Worm (Caenorhabditis elegans) whole organism, young adult: ENCODE data around the gene rbm-42.

Source experiments
- B0035.1 ChIP-seq: sonication (generic microtip); optimal IDR thresholded peaks from 2 replicates; lab custom pipeline; 2016; ENCODE audit warnings: missing genetic modification characterization, mild to moderate bottlenecking, missing compliant biosample characterization, missing genotype, missing genetic modification reagents
- C06A6.2 ChIP-seq: fragments of 200-800 bp; sonication (Bioruptor generic); conservative IDR thresholded peaks from 2 replicates; pipeline ENCODE4 v1.3.6; 2022; ENCODE audit warnings: missing genetic modification characterization, missing compliant biosample characterization
- F23B12.7 ChIP-seq: sonication (generic microtip); optimal IDR thresholded peaks from 2 replicates; lab custom pipeline; 2017; ENCODE audit warnings: missing genetic modification characterization, mild to moderate bottlenecking, missing compliant biosample characterization, antibody characterized with exemption, moderate library complexity; ENCODE audit not compliant: insufficient read depth
- F57A8.1 ChIP-seq: fragments of 200-800 bp; sonication (Bioruptor generic); optimal IDR thresholded peaks from 2 replicates; lab custom pipeline; 2018; ENCODE audit warnings: mild to moderate bottlenecking, missing genetic modification characterization, moderate library complexity, missing compliant biosample characterization
- T07F8.4 ChIP-seq: sonication (generic microtip); optimal IDR thresholded peaks from 2 replicates; lab custom pipeline; 2016; ENCODE audit warnings: mild to moderate bottlenecking, missing genetic modification characterization, moderate library complexity, missing compliant biosample characterization
- Y53F4B.3 ChIP-seq: fragments of 200-800 bp; sonication (Bioruptor generic); IDR thresholded peaks from 2 replicates; pipeline ENCODE4 v1.3.6; 2022; ENCODE audit warnings: missing genetic modification reagents, missing genetic modification characterization, missing compliant biosample characterization
- Y53G8AR.9 ChIP-seq: fragments of 200-800 bp; sonication (Bioruptor generic); conservative IDR thresholded peaks from 2 replicates; pipeline ENCODE4 v1.3.6; 2022; ENCODE audit warnings: missing genetic modification reagents, missing genetic modification characterization, missing compliant biosample characterization
- Y79H2A.3 ChIP-seq: fragments of 200-800 bp; sonication (Bioruptor generic); conservative IDR thresholded peaks from 2 replicates; pipeline ENCODE4 v1.3.6; 2022; ENCODE audit warnings: missing genetic modification reagents, missing genetic modification characterization, missing compliant biosample characterization
- Y95B8A.8 ChIP-seq: fragments of 200-800 bp; sonication (Bioruptor generic); IDR thresholded peaks from 2 replicates; pipeline ENCODE4 v1.3.6; 2022; ENCODE audit warnings: missing genetic modification reagents, missing genetic modification characterization, missing compliant biosample characterization
- akir-1 ChIP-seq: fragments of 200-800 bp; sonication (Bioruptor generic); optimal IDR thresholded peaks from 2 replicates; lab custom pipeline; 2018; ENCODE audit warnings: mild to moderate bottlenecking, missing genetic modification characterization, moderate library complexity, missing compliant biosample characterization
- ama-1 ChIP-seq, 3 experiments: fragments of 150-350 bp in 1 of 3; sonication (generic microtip) in 2 of 3; optimal IDR thresholded peaks; 2 replicates each; lab custom pipeline; 2014 to 2018; ENCODE audit warnings: missing biosample characterization in 2 of 3, missing genetic modification characterization in 2 of 3, missing genetic modification reagents in 2 of 3
- aptf-2 ChIP-seq: fragments of 200-800 bp; sonication (Bioruptor generic); conservative IDR thresholded peaks from 2 replicates; pipeline ENCODE4 v1.3.6; 2022; ENCODE audit warnings: missing genetic modification reagents, missing genetic modification characterization, missing compliant biosample characterization
- cebp-1 ChIP-seq, 2 experiments: fragments of 200-800 bp in 1 of 2; sonication (Bioruptor generic) in 1 of 2; sonication (generic microtip) in 1 of 2; IDR thresholded peaks in 1 of 2; optimal IDR thresholded peaks in 1 of 2; 2 replicates each; pipeline versions ENCODE4 v1.3.6 to Lab custom; 2017 to 2022; ENCODE audit warnings: missing compliant biosample characterization in 2 of 2, missing genetic modification characterization in 2 of 2, mild to moderate bottlenecking in 1 of 2, missing genetic modification reagents in 1 of 2, moderate library complexity in 1 of 2
- ceh-100 ChIP-seq: fragments of 200-800 bp; sonication (Bioruptor generic); IDR thresholded peaks from 2 replicates; pipeline ENCODE4 v1.3.6; 2022; ENCODE audit warnings: missing genetic modification reagents, missing genetic modification characterization, missing compliant biosample characterization
- ceh-58 ChIP-seq: fragments of 200-800 bp; sonication (Bioruptor generic); IDR thresholded peaks from 2 replicates; pipeline ENCODE4 v1.3.6; 2022; ENCODE audit warnings: missing genetic modification characterization, missing compliant biosample characterization
- ceh-91 ChIP-seq: fragments of 200-800 bp; sonication (Bioruptor generic); IDR thresholded peaks from 2 replicates; pipeline ENCODE4 v1.3.6; 2022; ENCODE audit warnings: missing genetic modification reagents, missing genetic modification characterization, missing compliant biosample characterization
- dox-1 ChIP-seq: fragments of 200-800 bp; sonication (Bioruptor generic); IDR thresholded peaks from 2 replicates; pipeline ENCODE4 v1.3.6; 2022; ENCODE audit warnings: missing genetic modification reagents, missing genetic modification characterization, missing compliant biosample characterization
- dpff-1 ChIP-seq: sonication (generic microtip); optimal IDR thresholded peaks from 2 replicates; lab custom pipeline; 2017; ENCODE audit warnings: mild to moderate bottlenecking, missing genetic modification characterization, missing compliant biosample characterization
- egl-18 ChIP-seq: fragments of 200-800 bp; sonication (Bioruptor generic); IDR thresholded peaks from 2 replicates; pipeline ENCODE4 v1.3.6; 2022; ENCODE audit warnings: missing genetic modification reagents, missing genetic modification characterization, missing compliant biosample characterization
- egrh-3 ChIP-seq: fragments of 200-800 bp; sonication (Bioruptor generic); IDR thresholded peaks from 2 replicates; pipeline ENCODE4 v1.3.6; 2022; ENCODE audit warnings: missing genetic modification reagents, missing genetic modification characterization, missing compliant biosample characterization
- fkh-3 ChIP-seq: sonication (generic microtip); optimal IDR thresholded peaks from 2 replicates; lab custom pipeline; 2016; ENCODE audit warnings: mild to moderate bottlenecking, missing genetic modification characterization, missing compliant biosample characterization
- gei-17 ChIP-seq: fragments of 200-800 bp; sonication (Bioruptor generic); optimal IDR thresholded peaks from 2 replicates; lab custom pipeline; 2018; ENCODE audit warnings: mild to moderate bottlenecking, missing genetic modification characterization, missing compliant biosample characterization
- him-1 ChIP-seq: sonication (generic microtip); optimal IDR thresholded peaks from 2 replicates; lab custom pipeline; 2016; ENCODE audit warnings: missing genotype, missing genetic modification reagents, missing genetic modification characterization, missing compliant biosample characterization
- hmg-1.2 ChIP-seq: fragments of 200-800 bp; sonication (Bioruptor generic); IDR thresholded peaks from 2 replicates; pipeline ENCODE4 v1.3.6; 2022; ENCODE audit warnings: missing genetic modification reagents, missing genetic modification characterization, missing compliant biosample characterization
- hrde-1 ChIP-seq: sonication (generic microtip); optimal IDR thresholded peaks from 2 replicates; lab custom pipeline; 2016; ENCODE audit warnings: missing genetic modification characterization, mild to moderate bottlenecking, missing compliant biosample characterization, moderate library complexity, missing genotype, missing genetic modification reagents, borderline replicate concordance
- hsf-1 ChIP-seq: fragments of 200-800 bp; sonication (Bioruptor generic); IDR thresholded peaks from 2 replicates; pipeline ENCODE4 v1.3.6; 2022; ENCODE audit warnings: missing genetic modification reagents, missing genetic modification characterization, missing compliant biosample characterization
- lin-35 ChIP-seq, 3 experiments: fragments of 150-350 bp in 2 of 3; sonication (generic microtip) in 1 of 3; optimal IDR thresholded peaks; 2 replicates each; lab custom pipeline; 2014 to 2018; ENCODE audit warnings: missing biosample characterization in 3 of 3, missing genetic modification characterization in 3 of 3, missing genetic modification reagents in 3 of 3
- lir-1 ChIP-seq: fragments of 200-800 bp; sonication (Bioruptor generic); conservative IDR thresholded peaks from 2 replicates; pipeline ENCODE4 v1.3.6; 2022; ENCODE audit warnings: missing genetic modification reagents, missing genetic modification characterization, missing compliant biosample characterization
- madf-3 ChIP-seq: fragments of 200-800 bp; sonication (Bioruptor generic); IDR thresholded peaks from 2 replicates; pipeline ENCODE4 v1.3.6; 2022; ENCODE audit warnings: missing genetic modification reagents, missing genetic modification characterization, missing compliant biosample characterization
- madf-6 ChIP-seq: fragments of 200-800 bp; sonication (Bioruptor generic); IDR thresholded peaks from 2 replicates; pipeline ENCODE4 v1.3.6; 2022; ENCODE audit warnings: missing genetic modification reagents, missing genetic modification characterization, missing compliant biosample characterization
- mcd-1 ChIP-seq: fragments of 200-800 bp; sonication (Bioruptor generic); IDR thresholded peaks from 2 replicates; pipeline ENCODE4 v1.3.6; 2022; ENCODE audit warnings: missing genetic modification reagents, missing genetic modification characterization, missing compliant biosample characterization
- mel-28 ChIP-seq: sonication (generic microtip); optimal IDR thresholded peaks from 2 replicates; lab custom pipeline; 2016; ENCODE audit warnings: borderline replicate concordance, mild to moderate bottlenecking, missing genetic modification characterization, missing compliant biosample characterization
- nhr-179 ChIP-seq: sonication (generic microtip); optimal IDR thresholded peaks from 2 replicates; lab custom pipeline; 2016; ENCODE audit warnings: mild to moderate bottlenecking, missing genetic modification characterization, missing compliant biosample characterization
- nhr-27 ChIP-seq: fragments of 200-800 bp; sonication (Bioruptor generic); optimal IDR thresholded peaks from 2 replicates; lab custom pipeline; 2018; ENCODE audit warnings: mild to moderate bottlenecking, missing genetic modification characterization, moderate library complexity, missing compliant biosample characterization
- nhr-90 ChIP-seq: sonication (generic microtip); optimal IDR thresholded peaks from 2 replicates; lab custom pipeline; 2016; ENCODE audit warnings: missing genotype, mild to moderate bottlenecking, missing genetic modification characterization, missing compliant biosample characterization
- pbrm-1 ChIP-seq: fragments of 200-800 bp; sonication (Bioruptor generic); IDR thresholded peaks from 2 replicates; pipeline ENCODE4 v1.3.6; 2022; ENCODE audit warnings: missing genetic modification reagents, missing genetic modification characterization, missing compliant biosample characterization
- rec-8 ChIP-seq, 2 experiments: sonication (generic microtip); optimal IDR thresholded peaks; 2 replicates each; lab custom pipeline; 2016; ENCODE audit warnings: mild to moderate bottlenecking in 2 of 2, missing genetic modification characterization in 2 of 2, missing genetic modification reagents in 2 of 2, missing genotype in 2 of 2, missing biosample characterization in 1 of 2, missing compliant biosample characterization in 1 of 2, moderate library complexity in 1 of 2
- sdz-38 ChIP-seq: sonication (generic microtip); optimal IDR thresholded peaks from 2 replicates; lab custom pipeline; 2016; ENCODE audit warnings: missing genotype, missing genetic modification characterization, missing compliant biosample characterization
- snpc-1.3 ChIP-seq: sonication (generic microtip); optimal IDR thresholded peaks from 2 replicates; lab custom pipeline; 2017; ENCODE audit warnings: missing genetic modification characterization, mild to moderate bottlenecking, missing compliant biosample characterization, antibody characterized with exemption, moderate library complexity, missing genotype, missing genetic modification reagents; ENCODE audit not compliant: insufficient read depth
- snpc-4 ChIP-seq, 5 experiments: fragments of 150-350 bp in 1 of 5; sonication (generic microtip) in 4 of 5; optimal IDR thresholded peaks; 2 replicates each; lab custom pipeline; 2014 to 2018; ENCODE audit warnings: missing genetic modification characterization in 5 of 5, missing biosample characterization in 3 of 5, antibody characterized with exemption in 2 of 5, mild to moderate bottlenecking in 2 of 5, missing compliant biosample characterization in 2 of 5, missing genotype in 2 of 5, moderate library complexity in 2 of 5, missing genetic modification reagents in 1 of 5
- somi-1 ChIP-seq: fragments of 200-800 bp; sonication (Bioruptor generic); optimal IDR thresholded peaks from 2 replicates; lab custom pipeline; 2018; ENCODE audit warnings: mild to moderate bottlenecking, missing genetic modification characterization, missing compliant biosample characterization
- tbx-9 ChIP-seq: sonication (generic microtip); optimal IDR thresholded peaks from 2 replicates; lab custom pipeline; 2016; ENCODE audit warnings: borderline replicate concordance, missing genetic modification characterization, inconsistent platforms, missing compliant biosample characterization
- tlf-1 ChIP-seq: fragments of 200-800 bp; sonication (Bioruptor generic); optimal IDR thresholded peaks from 2 replicates; lab custom pipeline; 2018; ENCODE audit warnings: mild to moderate bottlenecking, missing genetic modification characterization, missing compliant biosample characterization
- zfh-2 ChIP-seq: fragments of 200-800 bp; sonication (Bioruptor generic); conservative IDR thresholded peaks from 2 replicates; pipeline ENCODE4 v1.3.6; 2022; ENCODE audit warnings: missing genetic modification reagents, missing genetic modification characterization, missing compliant biosample characterization
- ztf-18 ChIP-seq: sonication (generic microtip); optimal IDR thresholded peaks from 2 replicates; lab custom pipeline; 2016; ENCODE audit warnings: missing genotype, mild to moderate bottlenecking, missing genetic modification characterization, missing compliant biosample characterization
- ztf-22 ChIP-seq: fragments of 200-800 bp; sonication (Bioruptor generic); optimal IDR thresholded peaks from 2 replicates; lab custom pipeline; 2018; ENCODE audit warnings: mild to moderate bottlenecking, missing genetic modification characterization, moderate library complexity, missing compliant biosample characterization

Gene rbm-42

DNA sequence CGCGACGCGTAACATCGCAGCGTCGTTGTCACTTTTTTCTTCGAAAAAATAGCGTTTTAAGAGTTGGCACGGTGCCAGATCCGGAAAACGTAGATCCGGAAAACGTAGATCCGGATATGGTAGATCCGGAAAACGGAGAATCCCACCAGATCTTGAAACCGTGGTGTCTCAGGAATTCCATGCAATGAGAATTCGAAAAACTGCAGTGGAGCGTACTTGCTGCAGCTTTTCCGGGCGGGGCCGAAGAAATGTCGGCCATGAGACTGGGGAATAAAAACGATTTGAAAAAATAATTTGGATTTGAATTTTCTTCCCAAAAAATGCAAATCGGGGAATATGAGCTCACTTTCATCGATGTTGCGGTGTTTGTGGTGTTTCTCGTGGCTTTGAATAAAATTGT is 19.4 kb upstream of the rbm-42 start, which contains the start of gene K10D2.5 (continued):
- TF ChIP-seq Y53G8AR.9 (GFP tag; lab: Robert Waterston, UW), result peak; percentile 92
- TF ChIP-seq ceh-100 (GFP tag; lab: Robert Waterston, UW), result peak; percentile 99
- TF ChIP-seq rec-8 (tag; optimal IDR thresholded peaks at IDR 0.05; lab: Kevin White, UChicago), result peak; percentile 89
- no peak for TF ChIP-seq nhr-27 (tag; lab: Kevin White, UChicago)
- peak; percentile 31 for TF ChIP-seq mel-28 (tag; lab: Kevin White, UChicago)
- peak; percentile 8 for TF ChIP-seq him-1
- TF ChIP-seq dpff-1 (tag; lab: Kevin White, UChicago), result no peak
- TF ChIP-seq madf-3 (GFP tag; lab: Robert Waterston, UW), result peak; percentile 92
- no peak for TF ChIP-seq sdz-38 (tag; lab: Kevin White, UChicago)
- peak; percentile 87 for TF ChIP-seq Y79H2A.3
- peak; percentile 88 for TF ChIP-seq zfh-2 (GFP tag; lab: Robert Waterston, UW)
- no peak for TF ChIP-seq nhr-90 (tag; lab: Kevin White, UChicago)
- no peak for TF ChIP-seq snpc-4 (GFP tag; optimal IDR thresholded peaks at IDR 0.05; lab: Kevin White, UChicago)
- peak; percentile 39 to 80 (median 68) for TF ChIP-seq snpc-4 (tag; optimal IDR thresholded peaks at IDR 0.05; lab: Kevin White, UChicago)
- TF ChIP-seq F57A8.1, result peak; percentile 65
- TF ChIP-seq lin-35 (GFP tag; optimal IDR thresholded peaks at IDR 0.05; lab: Kevin White, UChicago), result peak in 1 of 3 experiments; percentile 80
- TF ChIP-seq hsf-1, result peak; percentile 87
- peak; percentile 97 for TF ChIP-seq Y95B8A.8
- TF ChIP-seq T07F8.4 (tag; lab: Kevin White, UChicago), result peak; percentile 70
- no peak for TF ChIP-seq gei-17 (GFP tag; lab: Kevin White, UChicago)
- peak; percentile 90 for TF ChIP-seq akir-1
- peak; percentile 82 for TF ChIP-seq hrde-1 (tag; lab: Kevin White, UChicago)
- peak; percentile 70 for TF ChIP-seq snpc-1.3 (tag; lab: Kevin White, UChicago)
- TF ChIP-seq ztf-22 (GFP tag; lab: Kevin White, UChicago), result peak; percentile 72
- TF ChIP-seq somi-1 (GFP tag; lab: Kevin White, UChicago), result peak; percentile 84
- TF ChIP-seq egrh-3 (GFP tag; lab: Robert Waterston, UW), result peak; percentile 91
- no peak for TF ChIP-seq ama-1 (optimal IDR thresholded peaks at IDR 0.05; lab: Kevin White, UChicago)
- no peak for TF ChIP-seq ama-1 (GFP tag; optimal IDR thresholded peaks at IDR 0.05; lab: Kevin White, UChicago)
- peak; percentile 86 for TF ChIP-seq Y53F4B.3
- peak; percentile 77 for TF ChIP-seq hmg-1.2
- TF ChIP-seq ceh-91, result peak; percentile 97
- peak; percentile 98 for TF ChIP-seq aptf-2 (GFP tag; lab: Robert Waterston, UW)

DNA sequence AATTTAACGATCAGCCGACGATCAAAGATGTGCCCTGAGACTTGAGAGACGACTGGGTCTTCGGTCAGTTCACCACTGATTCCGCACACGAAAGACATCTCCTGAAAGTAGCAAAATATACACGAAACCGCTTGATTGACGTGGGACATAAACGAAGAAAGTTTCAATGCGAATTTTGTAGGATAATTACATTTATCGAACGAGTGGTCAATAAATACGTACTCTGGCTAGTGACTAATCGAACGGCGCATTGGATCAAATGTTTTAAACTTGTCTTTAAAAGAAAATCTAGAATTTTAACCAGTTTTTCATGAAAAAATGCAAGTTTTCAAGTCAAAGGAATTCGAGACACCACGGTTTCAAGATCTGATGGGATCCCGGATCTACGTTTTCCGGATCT is 18.9 kb upstream of the rbm-42 start, which contains the start of gene prp-19:
Gene prp-19 (minus strand): TSS at position 101 of the 400 bp plus-strand sequence.
- TF ChIP-seq pbrm-1 (GFP tag; lab: Robert Waterston, UW) (no peak), fkh-3 (tag; lab: Kevin White, UChicago) (no peak), mcd-1 (GFP tag; lab: Robert Waterston, UW) (no peak), egl-18 (GFP tag; lab: Robert Waterston, UW) (no peak), tbx-9 (tag; lab: Kevin White, UChicago) (no peak), aptf-2 (GFP tag; lab: Robert Waterston, UW) (no peak), lir-1 (GFP tag; lab: Robert Waterston, UW) (no peak), gei-17 (GFP tag; lab: Kevin White, UChicago) (no peak), C06A6.2 (GFP tag; lab: Robert Waterston, UW) (no peak), ztf-18 (tag; lab: Kevin White, UChicago) (no peak), ceh-58 (no peak), F23B12.7 (no peak), B0035.1 (tag; lab: Kevin White, UChicago) (no peak), nhr-179 (tag; lab: Kevin White, UChicago) (no peak), dox-1 (GFP tag; lab: Robert Waterston, UW) (no peak), Y79H2A.3 (no peak), tlf-1 (GFP tag; lab: Kevin White, UChicago) (no peak), dpff-1 (tag; lab: Kevin White, UChicago) (no peak), madf-6 (GFP tag; lab: Robert Waterston, UW) (no peak), cebp-1 (GFP tag; IDR thresholded peaks at IDR 0.05; lab: Robert Waterston, UW) (no peak), cebp-1 (tag; optimal IDR thresholded peaks at IDR 0.05; lab: Kevin White, UChicago) (no peak)
